Worm (Caenorhabditis elegans) whole organism, L4 larva: ENCODE data around the gene otub-3.

Experiments
- D1046.2 ChIP-seq: fragments of 200-800 bp; sonication (Bioruptor generic); IDR thresholded peaks from 2 replicates; pipeline ENCODE4 v1.3.6; 2022; ENCODE audit warnings: missing genetic modification characterization, missing compliant biosample characterization
- F49E8.2 ChIP-seq: sonication (generic microtip); optimal IDR thresholded peaks from 2 replicates; lab custom pipeline; 2016; ENCODE audit warnings: missing compliant biosample characterization, mild to moderate bottlenecking, missing genetic modification characterization, borderline replicate concordance
- T20F7.1 ChIP-seq: fragments of 200-800 bp; sonication (Bioruptor generic); optimal IDR thresholded peaks from 2 replicates; lab custom pipeline; 2018; ENCODE audit warnings: mild to moderate bottlenecking, missing genetic modification characterization, missing compliant biosample characterization
- Y48G9A.11 ChIP-seq: fragments of 200-800 bp; sonication (Bioruptor generic); IDR thresholded peaks from 2 replicates; pipeline ENCODE4 v1.3.6; 2022; ENCODE audit warnings: missing genetic modification reagents, missing genetic modification characterization, missing compliant biosample characterization
- Y5F2A.4 ChIP-seq: fragments of 200-800 bp; sonication (Bioruptor generic); optimal IDR thresholded peaks from 2 replicates; lab custom pipeline; 2018; ENCODE audit warnings: mild to moderate bottlenecking, missing genetic modification characterization, missing compliant biosample characterization
- ZK546.5 ChIP-seq, 2 experiments: sonication (generic microtip); optimal IDR thresholded peaks; 2 replicates each; lab custom pipeline; 2017; ENCODE audit warnings: missing biosample characterization in 2 of 2, missing genetic modification characterization in 2 of 2
- attf-4 ChIP-seq: sonication (generic microtip); optimal IDR thresholded peaks from 3 replicates; lab custom pipeline; 2017; ENCODE audit warnings: missing biosample characterization, missing genetic modification characterization
- ceh-32 ChIP-seq: sonication (generic microtip); optimal IDR thresholded peaks from 2 replicates; lab custom pipeline; 2016; ENCODE audit warnings: mild to moderate bottlenecking, missing genetic modification characterization, missing compliant biosample characterization; ENCODE audit not compliant: poor library complexity
- ceh-82 ChIP-seq: sonication (generic microtip); optimal IDR thresholded peaks from 2 replicates; lab custom pipeline; 2017; ENCODE audit warnings: missing biosample characterization, missing genetic modification characterization
- ctbp-1 ChIP-seq: fragments of 200-800 bp; sonication (Bioruptor generic); IDR thresholded peaks from 2 replicates; pipeline ENCODE4 v1.3.6; 2022; ENCODE audit warnings: missing genetic modification reagents, missing genetic modification characterization, missing compliant biosample characterization
- daf-16 ChIP-seq, 3 experiments: sonication (generic microtip); optimal IDR thresholded peaks; 2 replicates each; lab custom pipeline; 2016 to 2017; ENCODE audit warnings: missing genetic modification characterization in 3 of 3, missing genetic modification reagents in 3 of 3, mild to moderate bottlenecking in 2 of 3, missing compliant biosample characterization in 2 of 3, missing biosample characterization in 1 of 3, moderate library complexity in 1 of 3
- daf-19 ChIP-seq: fragments of 200-800 bp; sonication (Bioruptor generic); conservative IDR thresholded peaks from 2 replicates; pipeline ENCODE4 v1.3.6; 2022; ENCODE audit warnings: missing genetic modification characterization, missing compliant biosample characterization
- duxl-1 ChIP-seq: sonication (generic microtip); optimal IDR thresholded peaks from 2 replicates; lab custom pipeline; 2016; ENCODE audit warnings: mild to moderate bottlenecking, missing genetic modification characterization, moderate library complexity, missing compliant biosample characterization; ENCODE audit not compliant: poor library complexity
- fkh-10 ChIP-seq: fragments of 150-350 bp; optimal IDR thresholded peaks from 2 replicates; lab custom pipeline; 2014; ENCODE audit warnings: missing biosample characterization, missing genetic modification reagents, missing genetic modification characterization
- hlh-11 ChIP-seq: fragments of 200-800 bp; sonication (Bioruptor generic); optimal IDR thresholded peaks from 2 replicates; lab custom pipeline; 2018; ENCODE audit warnings: mild to moderate bottlenecking, missing genetic modification characterization, missing compliant biosample characterization
- hlh-30 ChIP-seq: sonication (generic microtip); optimal IDR thresholded peaks from 2 replicates; lab custom pipeline; 2017; ENCODE audit warnings: antibody characterized with exemption, mild to moderate bottlenecking, missing genetic modification characterization, missing compliant biosample characterization; ENCODE audit not compliant: insufficient read depth
- lim-7 ChIP-seq: fragments of 200-800 bp; sonication (Bioruptor generic); IDR thresholded peaks from 2 replicates; pipeline ENCODE4 v1.3.6; 2022; ENCODE audit warnings: missing genetic modification characterization, missing compliant biosample characterization
- lin-13 ChIP-seq: fragments of 150-350 bp; optimal IDR thresholded peaks from 2 replicates; lab custom pipeline; 2014; ENCODE audit warnings: missing biosample characterization, missing genetic modification reagents, missing genetic modification characterization
- lin-38 ChIP-seq: fragments of 200-800 bp; sonication (Bioruptor generic); IDR thresholded peaks from 2 replicates; pipeline ENCODE4 v1.3.6; 2022; ENCODE audit warnings: missing genetic modification reagents, missing genetic modification characterization, missing compliant biosample characterization
- lir-3 ChIP-seq: sonication (generic microtip); optimal IDR thresholded peaks from 2 replicates; lab custom pipeline; 2016; ENCODE audit warnings: mild to moderate bottlenecking, missing genetic modification characterization, missing compliant biosample characterization
- lsy-2 ChIP-seq, 2 experiments: fragments of 150-350 bp in 1 of 2; sonication (generic microtip) in 1 of 2; optimal IDR thresholded peaks; 2 replicates each; lab custom pipeline; 2014 to 2017; ENCODE audit warnings: missing biosample characterization in 2 of 2, missing genetic modification characterization in 2 of 2
- madf-5 ChIP-seq, 2 experiments: fragments of 200-800 bp; sonication (Bioruptor generic); IDR thresholded peaks; 2 replicates each; pipeline ENCODE4 v1.3.6; 2022; ENCODE audit warnings: missing compliant biosample characterization in 2 of 2, missing genetic modification characterization in 2 of 2
- mep-1 ChIP-seq: fragments of 150-350 bp; sonication (generic microtip); optimal IDR thresholded peaks from 3 replicates; lab custom pipeline; 2014; ENCODE audit warnings: missing biosample characterization, missing genetic modification characterization
- mes-2 ChIP-seq: sonication (generic microtip); optimal IDR thresholded peaks from 2 replicates; lab custom pipeline; 2016; ENCODE audit warnings: missing genotype, mild to moderate bottlenecking, missing genetic modification characterization, missing compliant biosample characterization; ENCODE audit not compliant: poor library complexity, severe bottlenecking
- mxl-3 ChIP-seq: fragments of 200-800 bp; sonication (Bioruptor generic); optimal IDR thresholded peaks from 2 replicates; lab custom pipeline; 2018; ENCODE audit warnings: mild to moderate bottlenecking, missing genetic modification characterization, missing compliant biosample characterization
- nhr-237 ChIP-seq: sonication (generic microtip); optimal IDR thresholded peaks from 2 replicates; lab custom pipeline; 2017; ENCODE audit warnings: missing biosample characterization, missing genetic modification characterization
- nhr-41 ChIP-seq: fragments of 200-800 bp; sonication (Bioruptor generic); IDR thresholded peaks from 2 replicates; pipeline ENCODE4 v1.3.6; 2022; ENCODE audit warnings: missing genetic modification reagents, missing genetic modification characterization, missing compliant biosample characterization
- nhr-48 ChIP-seq: sonication (generic microtip); optimal IDR thresholded peaks from 2 replicates; lab custom pipeline; 2016; ENCODE audit warnings: mild to moderate bottlenecking, missing genetic modification characterization, missing compliant biosample characterization
- nhr-6 ChIP-seq: fragments of 150-350 bp; optimal IDR thresholded peaks from 2 replicates; lab custom pipeline; 2014; ENCODE audit warnings: missing biosample characterization, missing genetic modification characterization
- rbr-2 ChIP-seq: sonication (generic microtip); optimal IDR thresholded peaks from 2 replicates; lab custom pipeline; 2016; ENCODE audit warnings: missing genotype, missing genetic modification characterization, missing compliant biosample characterization
- saeg-2 ChIP-seq: fragments of 200-800 bp; sonication (Bioruptor generic); IDR thresholded peaks from 2 replicates; pipeline ENCODE4 v1.3.6; 2022; ENCODE audit warnings: missing genetic modification reagents, missing genetic modification characterization, missing compliant biosample characterization
- snpc-1.2 ChIP-seq: fragments of 200-800 bp; sonication (Bioruptor generic); IDR thresholded peaks from 2 replicates; pipeline ENCODE4 v1.3.6; 2022; ENCODE audit warnings: missing genetic modification reagents, missing genetic modification characterization, missing compliant biosample characterization
- snpc-4 ChIP-seq: fragments of 150-350 bp; optimal IDR thresholded peaks from 2 replicates; lab custom pipeline; 2014; ENCODE audit warnings: missing biosample characterization, missing genetic modification characterization
- spr-1 ChIP-seq: sonication (generic microtip); optimal IDR thresholded peaks from 2 replicates; lab custom pipeline; 2016; ENCODE audit warnings: mild to moderate bottlenecking, missing genetic modification characterization, missing compliant biosample characterization
- tag-97 ChIP-seq: fragments of 200-800 bp; sonication (Bioruptor generic); IDR thresholded peaks from 2 replicates; pipeline ENCODE4 v1.3.6; 2022; ENCODE audit warnings: missing genetic modification characterization, missing compliant biosample characterization
- unc-130 ChIP-seq: sonication (generic microtip); optimal IDR thresholded peaks from 2 replicates; lab custom pipeline; 2016; ENCODE audit warnings: missing genetic modification reagents, missing genetic modification characterization, missing compliant biosample characterization
- unc-39 ChIP-seq: sonication (generic microtip); optimal IDR thresholded peaks from 2 replicates; lab custom pipeline; 2017; ENCODE audit warnings: missing biosample characterization, missing genetic modification characterization
- zag-1 ChIP-seq: fragments of 150-350 bp; optimal IDR thresholded peaks from 2 replicates; lab custom pipeline; 2014; ENCODE audit warnings: missing biosample characterization, missing genetic modification characterization
- zfp-3 ChIP-seq: fragments of 200-800 bp; sonication (Bioruptor generic); conservative IDR thresholded peaks from 2 replicates; pipeline ENCODE4 v1.3.6; 2022; ENCODE audit warnings: missing genetic modification reagents, missing genetic modification characterization, missing compliant biosample characterization
- zip-11 ChIP-seq: fragments of 200-800 bp; sonication (Bioruptor generic); IDR thresholded peaks from 2 replicates; pipeline ENCODE4 v1.3.6; 2022; ENCODE audit warnings: missing genetic modification characterization, missing compliant biosample characterization
- ztf-11 ChIP-seq: fragments of 150-350 bp; optimal IDR thresholded peaks from 2 replicates; lab custom pipeline; 2014; ENCODE audit warnings: missing biosample characterization, missing genetic modification characterization
- ztf-7 ChIP-seq: fragments of 150-350 bp; optimal IDR thresholded peaks from 2 replicates; lab custom pipeline; 2014; ENCODE audit warnings: missing biosample characterization, missing genetic modification characterization

otub-3 gene

DNA sequence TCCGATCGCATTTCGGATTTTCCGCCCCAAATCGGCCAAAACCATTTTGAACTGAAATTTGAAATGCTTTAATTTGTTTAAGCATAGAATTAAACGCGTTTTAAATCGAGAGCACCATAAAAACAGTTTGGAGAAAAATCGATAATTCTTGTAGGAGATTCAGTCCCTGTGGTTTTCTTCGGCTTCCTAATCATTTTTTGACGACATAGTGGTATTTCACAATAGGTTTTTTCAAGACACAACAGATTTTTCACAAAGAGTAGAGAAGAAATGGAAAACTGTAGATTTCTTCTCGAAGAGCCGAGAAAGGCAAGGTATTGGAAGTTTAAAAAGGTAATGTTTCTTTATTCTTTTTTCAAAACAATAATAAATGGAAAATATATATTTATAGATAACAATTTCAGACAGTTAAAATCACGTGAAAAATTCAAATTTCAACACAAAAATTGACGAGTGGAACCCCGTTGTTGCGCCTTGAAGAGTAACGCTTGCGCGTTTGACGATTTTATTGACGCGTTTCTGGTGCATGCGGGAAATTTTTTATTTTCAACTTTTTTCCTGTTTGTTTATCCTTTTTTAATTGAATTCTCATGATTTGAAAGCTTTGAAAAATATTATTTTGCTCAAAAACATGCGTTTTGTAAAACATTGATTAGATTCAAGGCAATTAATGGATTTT is 15.8 kb downstream of the otub-3 start, which contains the start of gene F21D5.7 (continued):
- TF ChIP-seq daf-19 (GFP tag; lab: Robert Waterston, UW) (no peak), snpc-1.2 (GFP tag; lab: Robert Waterston, UW) (peak; percentile 53; the same call in 1 of the 2 replicates), ceh-32 (tag; lab: Kevin White, UChicago) (no peak), tag-97 (no peak), lim-7 (GFP tag; lab: Robert Waterston, UW) (no peak), nhr-48 (peak; percentile 13), lin-13 (GFP tag; lab: Kevin White, UChicago) (peak; percentile 35), lin-38 (GFP tag; lab: Robert Waterston, UW) (peak; percentile 77), Y48G9A.11 (no peak), ctbp-1 (GFP tag; lab: Robert Waterston, UW) (peak; percentile 24; the same call in 1 of the 2 replicates), nhr-237 (no peak), snpc-4 (no peak), saeg-2 (no peak), madf-5 (GFP tag; IDR thresholded peaks at IDR 0.05; lab: Robert Waterston, UW) (no peak), mes-2 (tag; lab: Kevin White, UChicago) (peak; percentile 76), hlh-30 (tag; lab: Kevin White, UChicago) (peak; percentile 90), lsy-2 (tag; optimal IDR thresholded peaks at IDR 0.05; lab: Kevin White, UChicago) (peak in 1 of 2 experiments; percentile 90), hlh-11 (tag; lab: Kevin White, UChicago) (peak; percentile 84), ZK546.5 (tag; optimal IDR thresholded peaks at IDR 0.05; lab: Kevin White, UChicago) (no peak), unc-39 (no peak), nhr-6 (peak; percentile 46), mep-1 (tag; lab: Kevin White, UChicago) (peak; percentile 80), nhr-41 (no peak), D1046.2 (no peak), zag-1 (tag; lab: Kevin White, UChicago) (no peak), mxl-3 (GFP tag; lab: Kevin White, UChicago) (peak; percentile 15), F49E8.2 (tag; lab: Kevin White, UChicago) (no peak), fkh-10 (GFP tag; lab: Kevin White, UChicago) (no peak), T20F7.1 (GFP tag; lab: Kevin White, UChicago) (peak; percentile 86), duxl-1 (peak; percentile 72), zip-11 (GFP tag; lab: Robert Waterston, UW) (no peak), attf-4 (tag; lab: Kevin White, UChicago) (no peak), unc-130 (GFP tag; lab: Kevin White, UChicago) (peak; percentile 18), ztf-7 (tag; lab: Kevin White, UChicago) (peak; percentile 72), zfp-3 (GFP tag; lab: Robert Waterston, UW) (peak; percentile 35; the same call in 1 of the 2 replicates), lir-3 (tag; lab: Kevin White, UChicago) (no peak), ceh-82 (no peak), ztf-11 (tag; lab: Kevin White, UChicago) (no peak), rbr-2 (tag; lab: Kevin White, UChicago) (peak; percentile 64)

ce11 chrIV:8745591-8746302 is 17.8 kb downstream of the otub-3 start, which contains the start of the genes F20C5.7 and parg-1:
TSS of gene F20C5.7 (minus strand) at chrIV:8745691.
TSS of gene parg-1 (plus strand) at chrIV:8746252.
- TF ChIP-seq Y5F2A.4 (no peak), spr-1 (tag; lab: Kevin White, UChicago) (no peak), daf-16 (GFP tag; optimal IDR thresholded peaks at IDR 0.05; lab: Kevin White, UChicago) (no peak), daf-16 (tag; optimal IDR thresholded peaks at IDR 0.05; lab: Kevin White, UChicago) (no peak)
